Fruit fly (Drosophila melanogaster): Measurements from ENCODE around the gene slp2.

slp2 gene

DNA sequence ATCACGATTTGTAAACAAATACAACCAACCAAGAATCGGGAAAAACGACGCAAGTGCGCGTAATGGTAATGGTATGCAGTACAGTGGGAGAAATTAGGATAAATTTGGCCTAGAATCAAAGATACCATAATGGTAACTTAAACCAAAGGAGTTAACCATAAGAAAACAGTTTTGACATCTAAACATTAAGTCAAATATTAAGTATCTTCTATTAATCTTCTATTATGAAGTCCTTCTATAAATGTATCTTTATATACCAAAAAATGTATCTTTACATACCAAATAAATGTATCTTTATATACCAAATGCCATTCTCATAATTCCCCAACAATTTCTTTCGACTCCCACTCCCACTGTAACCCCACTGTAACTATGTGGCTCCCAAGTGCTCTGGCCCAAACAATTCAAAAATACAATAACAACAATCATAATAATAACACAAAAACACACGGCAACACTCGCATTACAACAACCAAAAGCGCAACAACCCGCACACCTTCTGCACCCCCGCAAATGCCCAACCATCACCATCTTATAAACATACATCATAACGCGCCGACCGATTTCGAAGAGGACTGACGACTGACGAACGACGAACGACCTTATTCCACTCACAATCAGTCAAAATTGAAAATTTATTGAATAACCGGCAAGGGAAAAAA, 19.0 kb downstream of the slp2 start (continued):
- TF ChIP-seq Oaz (GFP tag; IDR thresholded peaks at IDR 0.05) (no peak), CG6791 (GFP tag; IDR thresholded peaks at IDR 0.05; ENCODE audit: partially characterized antibody) (no peak), E2f1 (GFP tag; IDR thresholded peaks at IDR 0.05) (no peak), CG3995 (GFP tag; optimal IDR thresholded peaks at IDR 0.05) (no peak), fd64A (GFP tag; optimal IDR thresholded peaks at IDR 0.05) (no peak), CG8388 (GFP tag; optimal IDR thresholded peaks at IDR 0.05) (peak; percentile 49), CG15479 (GFP tag; optimal IDR thresholded peaks at IDR 0.05) (no peak), Dll (GFP tag; IDR thresholded peaks at IDR 0.05; ENCODE audit: partially characterized antibody) (no peak), CG7963 (GFP tag; IDR thresholded peaks at IDR 0.05; ENCODE audit: partially characterized antibody) (no peak), CG7745 (tag; optimal IDR thresholded peaks at IDR 0.05) (no peak), CG3838 (GFP tag; optimal IDR thresholded peaks at IDR 0.05) (no peak), CG8281 (tag; optimal IDR thresholded peaks at IDR 0.05) (no peak), Bgb (GFP tag; IDR thresholded peaks at IDR 0.05; ENCODE audit: partially characterized antibody) (no peak), Jarid2 (GFP tag; optimal IDR thresholded peaks at IDR 0.05) (no peak), Kr (GFP tag; optimal IDR thresholded peaks at IDR 0.05) (no peak), Ravus (GFP tag; IDR thresholded peaks at IDR 0.05) (no peak), nom (GFP tag; optimal IDR thresholded peaks at IDR 0.05) (no peak), H2.0 (GFP tag; IDR thresholded peaks at IDR 0.05) (no peak), Sox100B (GFP tag; optimal IDR thresholded peaks at IDR 0.05) (peak; percentile 19), fru (optimal IDR thresholded peaks at IDR 0.05) (no peak), Sry-δ (GFP tag; optimal IDR thresholded peaks at IDR 0.05) (no peak), Hr51 (GFP tag; optimal IDR thresholded peaks at IDR 0.05) (peak in 1 of 2 experiments; percentile 36), bab2 (GFP tag; optimal IDR thresholded peaks at IDR 0.05) (no peak), CG8478 (optimal IDR thresholded peaks at IDR 0.05) (no peak), CG14441 (GFP tag; IDR thresholded peaks at IDR 0.05) (no peak), Nf-YB (GFP tag; optimal IDR thresholded peaks at IDR 0.05) (no peak), CG14965 (GFP tag; optimal IDR thresholded peaks at IDR 0.05; ENCODE audit: borderline replicate concordance) (no peak), ERR (GFP tag; optimal IDR thresholded peaks at IDR 0.05) (no peak), nmo (GFP tag; optimal IDR thresholded peaks at IDR 0.05) (peak; percentile 36), Neu2 (GFP tag; optimal IDR thresholded peaks at IDR 0.05; ENCODE audit: borderline replicate concordance) (no peak), CG18476 (GFP tag; optimal IDR thresholded peaks at IDR 0.05) (no peak), CG10267 (tag; optimal IDR thresholded peaks at IDR 0.05) (peak; percentile 18), ken (GFP tag; IDR thresholded peaks at IDR 0.05) (no peak), D19A (tag; optimal IDR thresholded peaks at IDR 0.05) (no peak), az2 (GFP tag; optimal IDR thresholded peaks at IDR 0.05) (no peak), CG4820 (GFP tag; optimal IDR thresholded peaks at IDR 0.05) (no peak), zfh1 (GFP tag; IDR thresholded peaks at IDR 0.05) (no peak), Hand (GFP tag; optimal IDR thresholded peaks at IDR 0.05) (no peak), pho (GFP tag; optimal IDR thresholded peaks at IDR 0.05) (no peak), CG7839 (tag; optimal IDR thresholded peaks at IDR 0.05) (peak; percentile 51), C15 (GFP tag; IDR thresholded peaks at IDR 0.05) (no peak), grau (tag; optimal IDR thresholded peaks at IDR 0.05) (peak; percentile 31), hbn (GFP tag; IDR thresholded peaks at IDR 0.05; ENCODE audit: partially characterized antibody) (no peak), Xrp1 (GFP tag; IDR thresholded peaks at IDR 0.05) (0 out of 2 replicates have a peak, but pooled peaks have one; percentile 40), CG6175 (GFP tag; IDR thresholded peaks at IDR 0.05) (no peak), CG10654 (GFP tag; optimal IDR thresholded peaks at IDR 0.05) (no peak), Lim3 (GFP tag; IDR thresholded peaks at IDR 0.05) (no peak), CG18011 (GFP tag; optimal IDR thresholded peaks at IDR 0.05) (no peak), Side (GFP tag; optimal IDR thresholded peaks at IDR 0.05) (no peak), CG15073 (GFP tag; optimal IDR thresholded peaks at IDR 0.05) (no peak)
